Fruit fly (Drosophila melanogaster): ENCODE results near the gene CG14543.

Gene CG14543

dm6 chr3R:26010628-26011027 lies 45.8 kb upstream of the CG14543 start (continued):
- TF ChIP-seq gcm2 (GFP tag; optimal IDR thresholded peaks at IDR 0.05) (no peak), gsb-n (tag; optimal IDR thresholded peaks at IDR 0.05) (peak; percentile 42), CG8290 (GFP tag; optimal IDR thresholded peaks at IDR 0.05) (peak; percentile 4), CG8290 (tag; optimal IDR thresholded peaks at IDR 0.05) (no peak), usp (GFP tag; optimal IDR thresholded peaks at IDR 0.05) (no peak), luna (GFP tag; optimal IDR thresholded peaks at IDR 0.05) (no peak), CG11723 (GFP tag; optimal IDR thresholded peaks at IDR 0.05) (no peak), CG14860 (GFP tag; IDR thresholded peaks at IDR 0.05; ENCODE audit: partially characterized antibody) (no peak), nerfin-1 (tag; optimal IDR thresholded peaks at IDR 0.05) (no peak), sens-2 (GFP tag; IDR thresholded peaks at IDR 0.05) (no peak), sug (tag; optimal IDR thresholded peaks at IDR 0.05) (no peak), lilli (GFP tag; optimal IDR thresholded peaks at IDR 0.05) (no peak), amos (GFP tag; IDR thresholded peaks at IDR 0.05; ENCODE audit: partially characterized antibody) (no peak; the same call in 1 of the 2 replicates), Hr3 (GFP tag; optimal IDR thresholded peaks at IDR 0.05) (no peak), Meics (GFP tag; optimal IDR thresholded peaks at IDR 0.05) (no peak), CG3163 (GFP tag; optimal IDR thresholded peaks at IDR 0.05) (no peak), Sry-β (GFP tag; optimal IDR thresholded peaks at IDR 0.05) (no peak), otp (GFP tag; IDR thresholded peaks at IDR 0.05) (peak; percentile 49; the same call in 1 of the 3 replicates), fd3F (GFP tag; optimal IDR thresholded peaks at IDR 0.05) (no peak), Bdp1 (GFP tag; optimal IDR thresholded peaks at IDR 0.05) (no peak), lov (optimal IDR thresholded peaks at IDR 0.05) (no peak), lov (GFP tag; IDR thresholded peaks at IDR 0.05) (no peak), bab2 (GFP tag; optimal IDR thresholded peaks at IDR 0.05) (no peak), GATAe (GFP tag; conservative IDR thresholded peaks at IDR 0.05) (no peak), Jarid2 (GFP tag; optimal IDR thresholded peaks at IDR 0.05) (peak; percentile 67), fd102C (GFP tag; optimal IDR thresholded peaks at IDR 0.05) (peak; percentile 59), gsb (GFP tag; IDR thresholded peaks at IDR 0.05) (no peak), CG18011 (GFP tag; optimal IDR thresholded peaks at IDR 0.05) (no peak), sens (GFP tag) (peak; percentile 85), rib (GFP tag; IDR thresholded peaks at IDR 0.05) (no peak), CG1792 (GFP tag; optimal IDR thresholded peaks at IDR 0.05) (no peak), CG12071 (GFP tag; optimal IDR thresholded peaks at IDR 0.05) (no peak), pnt (GFP tag; optimal IDR thresholded peaks at IDR 0.05) (no peak), HLHmδ (GFP tag; optimal IDR thresholded peaks at IDR 0.05) (peak; percentile 99), CG12104 (GFP tag; optimal IDR thresholded peaks at IDR 0.05) (no peak), CG10147 (GFP tag; optimal IDR thresholded peaks at IDR 0.05) (no peak), nom (GFP tag; optimal IDR thresholded peaks at IDR 0.05) (peak; percentile 18), bowl (GFP tag; IDR thresholded peaks at IDR 0.05) (no peak), CG18262 (tag; optimal IDR thresholded peaks at IDR 0.05) (no peak), Dip3 (GFP tag; optimal IDR thresholded peaks at IDR 0.05) (no peak), zen2 (GFP tag; IDR thresholded peaks at IDR 0.05; ENCODE audit: partially characterized antibody) (no peak), CG17829 (tag; optimal IDR thresholded peaks at IDR 0.05) (peak; percentile 18), zf30C (GFP tag; optimal IDR thresholded peaks at IDR 0.05) (no peak), nmo (GFP tag; optimal IDR thresholded peaks at IDR 0.05) (no peak), Max (GFP tag; optimal IDR thresholded peaks at IDR 0.05) (no peak), Sox100B (GFP tag; optimal IDR thresholded peaks at IDR 0.05) (no peak), dan (GFP tag; IDR thresholded peaks at IDR 0.05) (no peak), CG34376 (GFP tag; optimal IDR thresholded peaks at IDR 0.05) (no peak), CG12299 (tag; optimal IDR thresholded peaks at IDR 0.05) (no peak), ro (GFP tag; IDR thresholded peaks at IDR 0.05) (no peak), CG6683 (GFP tag; optimal IDR thresholded peaks at IDR 0.05) (no peak), CG14014 (GFP tag; IDR thresholded peaks at IDR 0.05) (no peak)
